Fruit fly (Drosophila melanogaster): ENCODE data around the gene sim.
A peak's percentile ranks its signal among the peaks of the same experiment; 100 is the strongest.

The sim gene

DNA sequence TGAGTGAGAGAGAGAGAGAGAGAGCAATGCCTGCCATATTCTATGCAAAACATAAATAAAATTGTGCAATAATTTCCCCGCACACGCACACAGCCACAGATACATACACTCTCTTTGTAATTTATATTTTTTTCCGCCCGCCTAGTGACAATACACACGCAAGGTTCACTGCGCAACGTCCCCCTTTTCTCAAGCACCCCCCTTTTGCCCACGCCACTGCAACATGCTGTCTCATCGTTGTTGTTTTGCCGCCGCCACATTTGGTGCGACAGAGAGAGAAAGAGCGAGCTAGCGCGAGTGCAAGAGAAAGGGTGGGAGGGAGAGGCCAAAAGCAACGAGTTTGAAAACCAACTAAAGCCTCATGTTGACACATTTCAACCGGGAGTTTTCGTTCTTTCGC lies 45.2 kb upstream of the sim start (continued):
- no peak for TF ChIP-seq CG12219 (GFP tag; optimal IDR thresholded peaks at IDR 0.05)
- peak; percentile 46 for TF ChIP-seq CG6813 (GFP tag; optimal IDR thresholded peaks at IDR 0.05)
- TF ChIP-seq CG11696 (GFP tag; IDR thresholded peaks at IDR 0.05) = peak; percentile 42; the same call in 1 of the 2 replicates
- no peak for TF ChIP-seq br (optimal IDR thresholded peaks at IDR 0.05)
- TF ChIP-seq CG9797 (GFP tag; optimal IDR thresholded peaks at IDR 0.05) = no peak
- peak; percentile 96 for TF ChIP-seq CG1832 (GFP tag; optimal IDR thresholded peaks at IDR 0.05)
- peak; percentile 73 for TF ChIP-seq CG11456 (GFP tag; IDR thresholded peaks at IDR 0.05)
- peak; percentile 49 for TF ChIP-seq CG12942 (GFP tag; optimal IDR thresholded peaks at IDR 0.05)
- peak; percentile 55 for TF ChIP-seq CG14050 (GFP tag; IDR thresholded peaks at IDR 0.05)
- peak; percentile 91 for TF ChIP-seq Aef1 (GFP tag; IDR thresholded peaks at IDR 0.05)
- TF ChIP-seq Hr51 (GFP tag; optimal IDR thresholded peaks at IDR 0.05) = peak; percentile 52 to 69
- 0 out of 2 replicates have a peak, but pooled peaks have one; percentile 30 for TF ChIP-seq sim (GFP tag; IDR thresholded peaks at IDR 0.05)
- peak; percentile 23 for TF ChIP-seq trh (GFP tag; optimal IDR thresholded peaks at IDR 0.05)
- TF ChIP-seq CG8944 (GFP tag; optimal IDR thresholded peaks at IDR 0.05) = peak; percentile 66
- TF ChIP-seq CG5180 (GFP tag; optimal IDR thresholded peaks at IDR 0.05) = peak; percentile 74
- peak; percentile 1 for TF ChIP-seq Blimp-1 (GFP tag; optimal IDR thresholded peaks at IDR 0.05)
- TF ChIP-seq CG18619 (GFP tag; optimal IDR thresholded peaks at IDR 0.05) = peak; percentile 66
- TF ChIP-seq slp2 (GFP tag; optimal IDR thresholded peaks at IDR 0.05) = peak; percentile 53
- TF ChIP-seq CG7556 (GFP tag; optimal IDR thresholded peaks at IDR 0.05) = peak; percentile 19
- TF ChIP-seq CkIIα-i1 (GFP tag; IDR thresholded peaks at IDR 0.05) = no peak
- no peak for TF ChIP-seq CG17612 (GFP tag; IDR thresholded peaks at IDR 0.05)
- TF ChIP-seq CG17802 (tag; optimal IDR thresholded peaks at IDR 0.05) = no peak
- TF ChIP-seq ATbp (GFP tag; optimal IDR thresholded peaks at IDR 0.05) = peak; percentile 17
- TF ChIP-seq NC2α (GFP tag; optimal IDR thresholded peaks at IDR 0.05) = no peak
- TF ChIP-seq ERR (GFP tag; optimal IDR thresholded peaks at IDR 0.05) = peak; percentile 58
- no peak for TF ChIP-seq nerfin-2 (GFP tag; IDR thresholded peaks at IDR 0.05; ENCODE audit: partially characterized antibody)
- TF ChIP-seq CG16779 (GFP tag; IDR thresholded peaks at IDR 0.05) = peak; percentile 57; the same call in 1 of the 2 replicates
- peak; percentile 18 for TF ChIP-seq CG4328 (GFP tag; optimal IDR thresholded peaks at IDR 0.05)
- TF ChIP-seq tio (GFP tag; optimal IDR thresholded peaks at IDR 0.05) = no peak
- 0 out of 2 replicates have a peak, but pooled peaks have one; percentile 17 for TF ChIP-seq bbx (GFP tag; IDR thresholded peaks at IDR 0.05; ENCODE audit: partially characterized antibody)
- peak; percentile 57 for TF ChIP-seq Hmr (GFP tag; optimal IDR thresholded peaks at IDR 0.05)
- no peak for TF ChIP-seq gem (tag; optimal IDR thresholded peaks at IDR 0.05)
- peak; percentile 65 for TF ChIP-seq Xrp1 (GFP tag; IDR thresholded peaks at IDR 0.05)
- TF ChIP-seq Awh (GFP tag; IDR thresholded peaks at IDR 0.05) = peak; percentile 78
- TF ChIP-seq MTF-1 (GFP tag; optimal IDR thresholded peaks at IDR 0.05; ENCODE audit: borderline replicate concordance) = peak; percentile 39
- peak; percentile 66 for TF ChIP-seq CHES-1-like (GFP tag; optimal IDR thresholded peaks at IDR 0.05)
- TF ChIP-seq CG10543 (GFP tag; optimal IDR thresholded peaks at IDR 0.05) = peak; percentile 61
- TF ChIP-seq Lpt (GFP tag; optimal IDR thresholded peaks at IDR 0.05) = no peak
- peak; percentile 42; the same call in 1 of the 2 replicates for TF ChIP-seq onecut (GFP tag; IDR thresholded peaks at IDR 0.05)
- TF ChIP-seq abd-A (tag; optimal IDR thresholded peaks at IDR 0.05) = peak; percentile 57
- peak; percentile 44 for TF ChIP-seq Hsf (GFP tag; optimal IDR thresholded peaks at IDR 0.05)
- TF ChIP-seq lab (GFP tag; optimal IDR thresholded peaks at IDR 0.05) = peak; percentile 77
- no peak for TF ChIP-seq trem (tag; optimal IDR thresholded peaks at IDR 0.05)
- TF ChIP-seq croc (GFP tag; conservative IDR thresholded peaks at IDR 0.05) = peak; percentile 24; the same call in 2 of the 3 replicates
- peak; percentile 51; the same call in 1 of the 2 replicates for TF ChIP-seq bowl (GFP tag; IDR thresholded peaks at IDR 0.05)
- TF ChIP-seq CG6654 (GFP tag; optimal IDR thresholded peaks at IDR 0.05) = no peak
- 0 out of 3 replicates have a peak, but pooled peaks have one; percentile 34 for TF ChIP-seq CG11695 (GFP tag; IDR thresholded peaks at IDR 0.05)
- no peak for TF ChIP-seq exex (tag; optimal IDR thresholded peaks at IDR 0.05)
- TF ChIP-seq CG6765 (GFP tag; optimal IDR thresholded peaks at IDR 0.05) = peak; percentile 46
- TF ChIP-seq Atf-2 (GFP tag; optimal IDR thresholded peaks at IDR 0.05) = peak; percentile 21

Measured in whole organism, embryonic.